Worm (Caenorhabditis elegans) whole organism, midembryonic: ENCODE results near the gene F52E1.3.

ENCODE experiments used
- T22C8.4 ChIP-seq: fragments of 200-800 bp; sonication (Bioruptor generic); IDR thresholded peaks from 2 replicates; pipeline ENCODE4 v1.3.6; 2022; ENCODE audit warnings: missing genetic modification characterization, missing compliant biosample characterization
- cog-1 ChIP-seq: sonication (generic microtip); optimal IDR thresholded peaks from 2 replicates; lab custom pipeline; 2016; ENCODE audit warnings: missing genetic modification characterization, missing compliant biosample characterization
- flt-1 ChIP-seq: fragments of 200-800 bp; sonication (Bioruptor generic); IDR thresholded peaks from 2 replicates; pipeline ENCODE4 v1.3.6; 2022; ENCODE audit warnings: missing genetic modification characterization, missing compliant biosample characterization
- ref-1 ChIP-seq: fragments of 200-800 bp; sonication (Bioruptor generic); conservative IDR thresholded peaks from 2 replicates; pipeline ENCODE4 v1.3.6; 2022; ENCODE audit warnings: missing genetic modification reagents, missing genetic modification characterization, missing compliant biosample characterization
- ztf-29 ChIP-seq: fragments of 200-800 bp; sonication (Bioruptor generic); IDR thresholded peaks from 2 replicates; pipeline ENCODE4 v1.3.6; 2022; ENCODE audit warnings: missing genetic modification reagents, missing genetic modification characterization, missing compliant biosample characterization

- TF ChIP-seq flt-1, result 0 out of 2 replicates have a peak, but pooled peaks have one; percentile 39
- no peak for TF ChIP-seq T22C8.4
- TF ChIP-seq ztf-29 (GFP tag; lab: Robert Waterston, UW), result no peak
- no peak for TF ChIP-seq ref-1 (GFP tag; lab: Robert Waterston, UW)
- no peak for TF ChIP-seq cog-1 (tag; lab: Kevin White, UChicago)
Observed at ce11 chrV:8359113-8359564, 35.5 kb upstream of the F52E1.3 start, which contains the start of gene mpdu-1.
